Fruit fly (Drosophila melanogaster) whole organism, embryonic: ENCODE measurements around the gene CG42299.
A peak's percentile ranks its signal among the peaks of the same experiment; 100 is the strongest.

ENCODE experiments used
- Atf-2 ChIP-seq: fragments of 200-800 bp; sonication (Bioruptor generic); optimal IDR thresholded peaks from 2 replicates; lab custom pipeline; 2016; ENCODE audit warnings: missing biosample characterization, missing genetic modification characterization
- Awh ChIP-seq: fragments of 200-800 bp; sonication (Bioruptor generic); IDR thresholded peaks from 2 replicates; pipeline ENCODE4, ENCODE4 v1.3.6; 2022; ENCODE audit warnings: missing biosample characterization, missing genetic modification characterization
- Bdp1 ChIP-seq: fragments of 200-800 bp; sonication (Bioruptor generic); optimal IDR thresholded peaks from 3 replicates; lab custom pipeline; 2016; ENCODE audit warnings: missing biosample characterization, missing genetic modification characterization
- CG10209 ChIP-seq: fragments of 200-800 bp; sonication (Bioruptor generic); optimal IDR thresholded peaks from 3 replicates; lab custom pipeline; 2017; ENCODE audit warnings: missing biosample characterization, mild to moderate bottlenecking, missing genetic modification characterization, missing genetic modification reagents
- CG1024 ChIP-seq: fragments of 200-800 bp; sonication (Bioruptor generic); IDR thresholded peaks from 2 replicates; pipeline ENCODE4 v1.3.6; 2022; ENCODE audit warnings: missing biosample characterization, missing genetic modification characterization
- CG10654 ChIP-seq: fragments of 200-800 bp; sonication (Bioruptor generic); optimal IDR thresholded peaks from 2 replicates; lab custom pipeline; 2016; ENCODE audit warnings: missing biosample characterization, missing genetic modification characterization
- CG10959 ChIP-seq: fragments of 200-800 bp; sonication (Bioruptor generic); IDR thresholded peaks from 2 replicates; pipeline ENCODE4 v1.3.6; 2022; ENCODE audit warnings: missing biosample characterization, missing genetic modification characterization
- CG10979 ChIP-seq: fragments of 200-800 bp; sonication (Bioruptor generic); optimal IDR thresholded peaks from 2 replicates; lab custom pipeline; 2018; ENCODE audit warnings: missing biosample characterization, mild to moderate bottlenecking, missing genetic modification characterization, moderate library complexity
- CG1603 ChIP-seq: fragments of 200-800 bp; sonication (Bioruptor generic); optimal IDR thresholded peaks from 2 replicates; lab custom pipeline; 2019; ENCODE audit warnings: missing biosample characterization, mild to moderate bottlenecking, missing genetic modification characterization, moderate library complexity
- CG17361 ChIP-seq: fragments of 200-800 bp; sonication (Bioruptor generic); IDR thresholded peaks from 3 replicates; pipeline ENCODE4 v1.3.6; 2022; ENCODE audit warnings: missing biosample characterization, missing genetic modification characterization
- CG17829 ChIP-seq: fragments of 200-800 bp; optimal IDR thresholded peaks from 2 replicates; lab custom pipeline; 2019; ENCODE audit warnings: missing biosample characterization, mild to moderate bottlenecking, missing genetic modification characterization, moderate library complexity
- CG18764 ChIP-seq: fragments of 200-800 bp; sonication (Bioruptor generic); optimal IDR thresholded peaks from 3 replicates; lab custom pipeline; 2016; ENCODE audit warnings: missing biosample characterization, missing genetic modification characterization
- CG2199 ChIP-seq: fragments of 200-800 bp; sonication (Bioruptor generic); IDR thresholded peaks from 3 replicates; pipeline ENCODE4 v1.3.6; 2022; ENCODE audit warnings: missing biosample characterization, missing genetic modification characterization
- CG2712 ChIP-seq: fragments of 200-800 bp; optimal IDR thresholded peaks from 3 replicates; lab custom pipeline; 2019; ENCODE audit warnings: missing biosample characterization, mild to moderate bottlenecking, missing genetic modification characterization, moderate library complexity
- CG4328 ChIP-seq: fragments of 200-800 bp; sonication (Bioruptor generic); optimal IDR thresholded peaks from 3 replicates; lab custom pipeline; 2017; ENCODE audit warnings: missing biosample characterization, missing genetic modification reagents, missing genetic modification characterization
- CG4404 ChIP-seq: fragments of 200-800 bp; sonication (Bioruptor generic); IDR thresholded peaks from 2 replicates; pipeline ENCODE4 v1.3.6; 2022; ENCODE audit warnings: missing biosample characterization, missing genetic modification characterization
- CG5180 ChIP-seq: fragments of 200-800 bp; sonication (Bioruptor generic); optimal IDR thresholded peaks from 3 replicates; lab custom pipeline; 2017; ENCODE audit warnings: missing biosample characterization, missing genetic modification characterization, mild to moderate bottlenecking, moderate library complexity, missing genetic modification reagents
- CG6689 ChIP-seq: fragments of 200-800 bp; sonication (Bioruptor generic); IDR thresholded peaks from 2 replicates; pipeline ENCODE4 v1.3.6; 2022; ENCODE audit warnings: missing biosample characterization, missing genetic modification characterization
- CG7839 ChIP-seq: fragments of 200-800 bp; sonication (Bioruptor generic); optimal IDR thresholded peaks from 3 replicates; lab custom pipeline; 2018; ENCODE audit warnings: missing biosample characterization, mild to moderate bottlenecking, missing genetic modification characterization, moderate library complexity
- E2f2 ChIP-seq: fragments of 200-800 bp; sonication (Bioruptor generic); IDR thresholded peaks from 2 replicates; pipeline ENCODE4 v1.3.6; 2022; ENCODE audit warnings: missing biosample characterization, missing genetic modification characterization
- Eip74EF ChIP-seq, 2 experiments: fragments of 200-800 bp in 1 of 2; fragments of >200 bp in 1 of 2; sonication (Bioruptor generic) in 1 of 2; optimal IDR thresholded peaks; 2 replicates each; lab custom pipeline; 2017 to 2019; ENCODE audit warnings: missing biosample characterization in 2 of 2, missing genetic modification characterization in 2 of 2, mild to moderate bottlenecking in 1 of 2, moderate library complexity in 1 of 2
- Gsc ChIP-seq: fragments of 200-800 bp; sonication (Bioruptor generic); IDR thresholded peaks from 2 replicates; pipeline ENCODE4 v1.3.6; 2022; ENCODE audit warnings: missing biosample characterization, missing genetic modification characterization
- H2.0 ChIP-seq: fragments of 200-800 bp; sonication (Bioruptor generic); IDR thresholded peaks from 2 replicates; pipeline ENCODE4 v1.3.6; 2022; ENCODE audit warnings: missing biosample characterization, missing genetic modification characterization
- Mes4 ChIP-seq: fragments of 200-800 bp; sonication (Bioruptor generic); optimal IDR thresholded peaks from 2 replicates; lab custom pipeline; 2016; ENCODE audit warnings: missing biosample characterization, missing genetic modification characterization
- PHDP ChIP-seq: fragments of 200-800 bp; sonication (Bioruptor generic); optimal IDR thresholded peaks from 3 replicates; lab custom pipeline; 2018; ENCODE audit warnings: missing biosample characterization, mild to moderate bottlenecking, missing genetic modification characterization, moderate library complexity
- Spps ChIP-seq: fragments of 200-800 bp; sonication (Bioruptor generic); optimal IDR thresholded peaks from 2 replicates; lab custom pipeline; 2018; ENCODE audit warnings: missing biosample characterization, mild to moderate bottlenecking, missing genetic modification characterization
- Ssrp ChIP-seq: fragments of 200-800 bp; sonication (Bioruptor generic); optimal IDR thresholded peaks from 2 replicates; lab custom pipeline; 2018; ENCODE audit warnings: missing biosample characterization, mild to moderate bottlenecking, missing genetic modification characterization, moderate library complexity
- ase ChIP-seq: fragments of 200-800 bp; sonication (Bioruptor generic); IDR thresholded peaks from 3 replicates; pipeline ENCODE4 v1.3.6; 2022; ENCODE audit warnings: missing biosample characterization, missing genetic modification characterization
- az2 ChIP-seq: fragments of 200-800 bp; sonication (Bioruptor generic); optimal IDR thresholded peaks from 3 replicates; lab custom pipeline; 2016; ENCODE audit warnings: missing biosample characterization, missing genetic modification characterization
- croc ChIP-seq: fragments of 200-800 bp; sonication (Bioruptor generic); conservative IDR thresholded peaks from 3 replicates; pipeline ENCODE4 v1.3.6; 2022; ENCODE audit warnings: missing biosample characterization, missing genetic modification characterization
- crol ChIP-seq: fragments of 200-800 bp; sonication (Bioruptor generic); IDR thresholded peaks from 2 replicates; pipeline ENCODE4 v1.3.6; 2022; ENCODE audit warnings: missing biosample characterization, missing genetic modification characterization
- disco-r ChIP-seq: fragments of 200-800 bp; sonication (Bioruptor generic); optimal IDR thresholded peaks from 2 replicates; lab custom pipeline; 2016; ENCODE audit warnings: missing biosample characterization, missing genetic modification characterization
- dmrt99B ChIP-seq: fragments of 200-800 bp; sonication (Bioruptor generic); optimal IDR thresholded peaks from 2 replicates; lab custom pipeline; 2018; ENCODE audit warnings: missing biosample characterization, mild to moderate bottlenecking, missing genetic modification characterization, moderate library complexity
- ems ChIP-seq: fragments of 200-800 bp; sonication (Bioruptor generic); optimal IDR thresholded peaks from 3 replicates; lab custom pipeline; 2016; ENCODE audit warnings: missing biosample characterization, missing genetic modification characterization
- gce ChIP-seq: fragments of 200-800 bp; sonication (Bioruptor generic); IDR thresholded peaks from 3 replicates; pipeline ENCODE4 v1.3.6; 2022; ENCODE audit warnings: missing biosample characterization, missing genetic modification characterization
- gsb-n ChIP-seq: fragments of 200-800 bp; sonication (Bioruptor generic); optimal IDR thresholded peaks from 3 replicates; lab custom pipeline; 2018; ENCODE audit warnings: missing biosample characterization, mild to moderate bottlenecking, missing genetic modification characterization
- hb ChIP-seq: fragments of 200-800 bp; sonication (Bioruptor generic); IDR thresholded peaks from 3 replicates; pipeline ENCODE4 v1.3.6; 2022; ENCODE audit warnings: missing biosample characterization, missing genetic modification characterization; ENCODE audit not compliant: partially characterized antibody
- hkb ChIP-seq, 2 experiments: fragments of 200-800 bp in 1 of 2; fragments of >200 bp in 1 of 2; sonication (Bioruptor generic) in 1 of 2; IDR thresholded peaks in 1 of 2; optimal IDR thresholded peaks in 1 of 2; 2 replicates each; pipeline versions ENCODE4 v1.3.6 to Lab custom; 2017 to 2022; ENCODE audit warnings: missing biosample characterization in 1 of 2, missing genetic modification characterization in 1 of 2
- hth ChIP-seq: fragments of >200 bp; optimal IDR thresholded peaks from 2 replicates; lab custom pipeline; 2017; ENCODE audit warnings: inconsistent platforms
- jigr1 ChIP-seq: fragments of 200-800 bp; sonication (Bioruptor generic); IDR thresholded peaks from 3 replicates; pipeline ENCODE4 v1.3.6; 2022; ENCODE audit warnings: missing biosample characterization, missing genetic modification characterization
- lab ChIP-seq: fragments of 200-800 bp; sonication (Bioruptor generic); optimal IDR thresholded peaks from 3 replicates; lab custom pipeline; 2017; ENCODE audit warnings: missing biosample characterization, missing genetic modification characterization, mild to moderate bottlenecking, moderate library complexity, missing genetic modification reagents
- lov ChIP-seq, 2 experiments: fragments of 200-800 bp in 1 of 2; fragments of >200 bp in 1 of 2; sonication (Bioruptor generic) in 1 of 2; IDR thresholded peaks in 1 of 2; optimal IDR thresholded peaks in 1 of 2; 2 replicates in 1 of 2; 3 replicates in 1 of 2; pipeline versions ENCODE4 v1.3.6 to Lab custom; 2017 to 2022; ENCODE audit warnings: missing biosample characterization in 1 of 2, missing genetic modification characterization in 1 of 2
- pan ChIP-seq, 4 experiments: fragments of >200 bp in 3 of 4; fragments of 200-800 bp in 1 of 4; sonication (Bioruptor generic) in 1 of 4; optimal IDR thresholded peaks in 3 of 4; IDR thresholded peaks in 1 of 4; 2 replicates each; pipeline versions ENCODE4 v1.3.6 to Lab custom; 2017 to 2022; ENCODE audit warnings: missing biosample characterization in 2 of 4, missing genetic modification characterization in 2 of 4, mixed read lengths in 1 of 4
- phol ChIP-seq: fragments of 200-800 bp; sonication (Bioruptor generic); optimal IDR thresholded peaks from 3 replicates; lab custom pipeline; 2018; ENCODE audit warnings: missing biosample characterization, mild to moderate bottlenecking, missing genetic modification characterization, moderate library complexity
- sens ChIP-seq: fragments of 200-800 bp; sonication (Bioruptor generic); peaks from one replicate; lab custom pipeline; 2016; ENCODE audit warnings: missing biosample characterization, missing genetic modification characterization
- sisA ChIP-seq: fragments of 200-800 bp; sonication (Bioruptor generic); IDR thresholded peaks from 2 replicates; pipeline ENCODE4 v1.3.6; 2022; ENCODE audit warnings: missing biosample characterization, missing genetic modification characterization
- tap ChIP-seq: fragments of 200-800 bp; optimal IDR thresholded peaks from 3 replicates; lab custom pipeline; 2019; ENCODE audit warnings: missing biosample characterization, mild to moderate bottlenecking, missing genetic modification characterization, moderate library complexity
- trem ChIP-seq: fragments of 200-800 bp; optimal IDR thresholded peaks from 3 replicates; lab custom pipeline; 2019; ENCODE audit warnings: missing biosample characterization, mild to moderate bottlenecking, missing genetic modification characterization, moderate library complexity

The CG42299 gene

dm6 chrX:15617916-15618315 is 42.4 kb upstream of the CG42299 start (continued):
- TF ChIP-seq Eip74EF (GFP tag; optimal IDR thresholded peaks at IDR 0.05; lab: Kevin White, UChicago) (no peak), lov (optimal IDR thresholded peaks at IDR 0.05; lab: Kevin White, UChicago) (no peak), lov (GFP tag; IDR thresholded peaks at IDR 0.05; lab: Robert Waterston, UW) (peak; percentile 80; the same call in 2 of the 3 replicates), pan (optimal IDR thresholded peaks at IDR 0.05; lab: Kevin White, UChicago) (no peak), pan (GFP tag; optimal IDR thresholded peaks at IDR 0.05 in 1 of 2, IDR thresholded peaks at IDR 0.05 in 1 of 2) (peak in 1 of 2 experiments; percentile 56), Atf-2 (no peak), lab (GFP tag; lab: Kevin White, UChicago) (peak; percentile 13), sens (peak; percentile 61), phol (tag; lab: Kevin White, UChicago) (peak; percentile 39), Awh (GFP tag; lab: Robert Waterston, UW) (peak; percentile 47; the same call in 1 of the 2 replicates), ems (GFP tag; lab: Kevin White, UChicago) (no peak), CG10959 (0 out of 2 replicates have a peak, but pooled peaks have one; percentile 28), dmrt99B (peak; percentile 23), hb (GFP tag; lab: Robert Waterston, UW) (no peak), hkb (optimal IDR thresholded peaks at IDR 0.05; lab: Kevin White, UChicago) (no peak), hkb (GFP tag; IDR thresholded peaks at IDR 0.05; lab: Robert Waterston, UW) (peak; percentile 58; the same call in 1 of the 2 replicates), CG18764 (GFP tag; lab: Kevin White, UChicago) (no peak), tap (tag; lab: Kevin White, UChicago) (peak; percentile 22), CG4404 (GFP tag; lab: Robert Waterston, UW) (0 out of 2 replicates have a peak, but pooled peaks have one; percentile 16), CG1024 (GFP tag; lab: Robert Waterston, UW) (0 out of 2 replicates have a peak, but pooled peaks have one; percentile 23), CG5180 (GFP tag; lab: Kevin White, UChicago) (no peak), CG6689 (GFP tag; lab: Robert Waterston, UW) (peak; percentile 50), E2f2 (GFP tag; lab: Robert Waterston, UW) (no peak), az2 (GFP tag; lab: Kevin White, UChicago) (peak; percentile 34), CG10654 (no peak), CG7839 (tag; lab: Kevin White, UChicago) (peak; percentile 19), CG17829 (tag; lab: Kevin White, UChicago) (peak; percentile 44), CG1603 (tag; lab: Kevin White, UChicago) (peak; percentile 60), H2.0 (peak; percentile 28; the same call in 1 of the 2 replicates), Spps (tag; lab: Kevin White, UChicago) (peak; percentile 45), trem (tag; lab: Kevin White, UChicago) (peak; percentile 23), gce (GFP tag; lab: Robert Waterston, UW) (0 out of 3 replicates have a peak, but pooled peaks have one; percentile 35), Bdp1 (GFP tag; lab: Kevin White, UChicago) (no peak), CG2199 (GFP tag; lab: Robert Waterston, UW) (no peak), CG4328 (GFP tag; lab: Kevin White, UChicago) (no peak), Ssrp (tag; lab: Kevin White, UChicago) (peak; percentile 45), sisA (GFP tag; lab: Robert Waterston, UW) (peak; percentile 30; the same call in 1 of the 2 replicates), CG17361 (peak; percentile 35; the same call in 1 of the 3 replicates), CG2712 (tag; lab: Kevin White, UChicago) (peak; percentile 50), Mes4 (no peak), PHDP (tag; lab: Kevin White, UChicago) (peak; percentile 12), ase (GFP tag; lab: Robert Waterston, UW) (peak; percentile 10; the same call in 1 of the 3 replicates), disco-r (GFP tag; lab: Kevin White, UChicago) (no peak), CG10979 (tag; lab: Kevin White, UChicago) (peak; percentile 60), Gsc (peak; percentile 25; the same call in 1 of the 2 replicates), croc (GFP tag; lab: Robert Waterston, UW) (peak; percentile 39; the same call in 1 of the 3 replicates), CG10209 (no peak), hth (lab: Kevin White, UChicago) (no peak), crol (GFP tag; lab: Robert Waterston, UW) (no peak), gsb-n (tag; lab: Kevin White, UChicago) (peak; percentile 59), jigr1 (GFP tag; lab: Robert Waterston, UW) (no peak)
